Fruit fly (Drosophila melanogaster) whole organism, adult: ENCODE results near the gene CG16890.

Source experiments
- CG11617 ChIP-seq: fragments of 200-800 bp; sonication (Bioruptor generic); optimal IDR thresholded peaks from 2 replicates; lab custom pipeline; 2017; ENCODE audit warnings: mild to moderate bottlenecking, missing biosample characterization, missing genetic modification reagents, missing genetic modification characterization
- CG12768 ChIP-seq: fragments of 200-800 bp; sonication (Bioruptor generic); optimal IDR thresholded peaks from 2 replicates; lab custom pipeline; 2017; ENCODE audit warnings: missing biosample characterization, missing genetic modification characterization, mild to moderate bottlenecking, moderate library complexity, missing genetic modification reagents
- CG14711 ChIP-seq: fragments of 200-800 bp; sonication (Bioruptor generic); optimal IDR thresholded peaks from 2 replicates; lab custom pipeline; 2018; ENCODE audit warnings: missing biosample characterization, mild to moderate bottlenecking, missing genetic modification characterization, moderate library complexity
- CG1620 ChIP-seq: fragments of 200-800 bp; sonication (Bioruptor generic); optimal IDR thresholded peaks from 2 replicates; lab custom pipeline; 2016; ENCODE audit warnings: missing biosample characterization, missing genetic modification characterization
- CG33017 ChIP-seq: fragments of 200-800 bp; sonication (Bioruptor generic); optimal IDR thresholded peaks from 2 replicates; lab custom pipeline; 2018; ENCODE audit warnings: missing biosample characterization, mild to moderate bottlenecking, missing genetic modification characterization, moderate library complexity
- CG5204 ChIP-seq: fragments of 200-800 bp; sonication (Bioruptor generic); optimal IDR thresholded peaks from 2 replicates; lab custom pipeline; 2016; ENCODE audit warnings: missing biosample characterization, missing genetic modification characterization
- CG7045 ChIP-seq: fragments of 200-800 bp; sonication (Bioruptor generic); optimal IDR thresholded peaks from 2 replicates; lab custom pipeline; 2017; ENCODE audit warnings: missing biosample characterization, mild to moderate bottlenecking, missing genetic modification characterization
- CG7101 ChIP-seq: fragments of 200-800 bp; sonication (Bioruptor generic); optimal IDR thresholded peaks from 2 replicates; lab custom pipeline; 2018; ENCODE audit warnings: missing biosample characterization, mild to moderate bottlenecking, missing genetic modification characterization, moderate library complexity
- Clk ChIP-seq: fragments of 200-800 bp; sonication (Bioruptor generic); optimal IDR thresholded peaks from 2 replicates; lab custom pipeline; 2017; ENCODE audit warnings: missing biosample characterization, missing genetic modification characterization
- Crg-1 ChIP-seq: fragments of 200-800 bp; sonication (Bioruptor generic); optimal IDR thresholded peaks from 2 replicates; lab custom pipeline; 2016; ENCODE audit warnings: missing biosample characterization, missing genetic modification characterization
- Hr96 ChIP-seq: fragments of 200-800 bp; sonication (Bioruptor generic); optimal IDR thresholded peaks from 2 replicates; lab custom pipeline; 2016; ENCODE audit warnings: missing biosample characterization, missing genetic modification characterization
- Mnt ChIP-seq: fragments of 200-800 bp; sonication (Bioruptor generic); optimal IDR thresholded peaks from 2 replicates; lab custom pipeline; 2016; ENCODE audit warnings: missing biosample characterization, mild to moderate bottlenecking, missing genetic modification characterization
- bab1 ChIP-seq: fragments of 200-800 bp; sonication (Bioruptor generic); optimal IDR thresholded peaks from 3 replicates; lab custom pipeline; 2019; ENCODE audit warnings: missing biosample characterization, mild to moderate bottlenecking, missing genetic modification characterization, moderate library complexity
- cic ChIP-seq: fragments of 200-800 bp; sonication (Bioruptor generic); optimal IDR thresholded peaks from 2 replicates; lab custom pipeline; 2017; ENCODE audit warnings: missing biosample characterization, mild to moderate bottlenecking, missing genetic modification characterization, moderate library complexity
- cnc ChIP-seq, 2 experiments: fragments of >200 bp; optimal IDR thresholded peaks; 2 replicates each; lab custom pipeline; 2017
- kay ChIP-seq: fragments of 200-800 bp; sonication (Bioruptor generic); peaks from one replicate; lab custom pipeline; 2016; ENCODE audit warnings: missing biosample characterization, missing genetic modification characterization, borderline replicate concordance
- ovo ChIP-seq: fragments of 200-800 bp; sonication (Bioruptor generic); optimal IDR thresholded peaks from 2 replicates; lab custom pipeline; 2016; ENCODE audit warnings: missing biosample characterization, missing genetic modification characterization
- pad ChIP-seq: fragments of 200-800 bp; sonication (Bioruptor generic); optimal IDR thresholded peaks from 3 replicates; lab custom pipeline; 2017; ENCODE audit warnings: missing biosample characterization, missing genetic modification characterization, mild to moderate bottlenecking, moderate library complexity, missing genetic modification reagents
- tj ChIP-seq: fragments of 200-800 bp; sonication (Bioruptor generic); optimal IDR thresholded peaks from 3 replicates; lab custom pipeline; 2017; ENCODE audit warnings: missing biosample characterization, mild to moderate bottlenecking, missing genetic modification characterization, moderate library complexity
- toe ChIP-seq: fragments of 200-800 bp; sonication (Bioruptor generic); optimal IDR thresholded peaks from 2 replicates; lab custom pipeline; 2016; ENCODE audit warnings: missing biosample characterization, missing genetic modification characterization

The CG16890 gene

DNA sequence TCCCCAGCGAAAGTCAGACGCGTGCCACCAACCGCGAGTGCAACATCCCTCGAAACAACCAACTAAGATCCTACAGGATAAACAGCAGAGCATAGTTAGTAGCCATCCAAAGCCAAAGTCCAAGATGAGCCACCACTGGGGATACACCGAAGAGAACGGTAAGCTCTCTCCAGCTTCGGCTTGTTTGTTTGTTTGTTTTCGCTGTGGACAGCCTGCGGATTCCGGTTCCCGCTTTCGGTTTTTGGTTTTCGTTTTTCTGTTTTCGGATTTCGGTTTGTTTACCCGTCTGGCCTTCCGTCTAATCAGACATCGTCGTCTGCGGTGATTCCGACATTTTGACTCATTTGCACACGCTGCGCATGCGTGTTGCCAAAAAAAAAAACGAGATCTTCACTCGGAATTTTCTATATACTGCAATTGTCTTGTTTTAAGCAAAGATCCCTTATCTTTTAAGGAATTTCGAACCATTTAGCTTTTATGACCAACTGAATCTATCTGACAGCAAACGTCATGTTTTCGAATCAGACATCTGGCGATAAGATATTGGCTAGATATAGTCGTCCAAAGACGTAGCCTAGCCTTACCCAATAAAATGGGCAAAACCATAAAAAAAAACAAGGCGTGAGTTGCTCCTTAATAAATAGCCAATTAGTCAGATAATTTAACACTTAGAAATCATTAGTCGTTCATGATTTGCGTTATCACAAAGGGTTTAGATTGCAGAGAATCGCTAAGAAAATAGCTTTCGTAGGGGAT is 19.8 kb upstream of the CG16890 start:
- TF ChIP-seq kay (GFP tag; lab: Kevin White, UChicago), result peak; percentile 90
- TF ChIP-seq CG5204 (GFP tag; lab: Kevin White, UChicago), result no peak

DNA sequence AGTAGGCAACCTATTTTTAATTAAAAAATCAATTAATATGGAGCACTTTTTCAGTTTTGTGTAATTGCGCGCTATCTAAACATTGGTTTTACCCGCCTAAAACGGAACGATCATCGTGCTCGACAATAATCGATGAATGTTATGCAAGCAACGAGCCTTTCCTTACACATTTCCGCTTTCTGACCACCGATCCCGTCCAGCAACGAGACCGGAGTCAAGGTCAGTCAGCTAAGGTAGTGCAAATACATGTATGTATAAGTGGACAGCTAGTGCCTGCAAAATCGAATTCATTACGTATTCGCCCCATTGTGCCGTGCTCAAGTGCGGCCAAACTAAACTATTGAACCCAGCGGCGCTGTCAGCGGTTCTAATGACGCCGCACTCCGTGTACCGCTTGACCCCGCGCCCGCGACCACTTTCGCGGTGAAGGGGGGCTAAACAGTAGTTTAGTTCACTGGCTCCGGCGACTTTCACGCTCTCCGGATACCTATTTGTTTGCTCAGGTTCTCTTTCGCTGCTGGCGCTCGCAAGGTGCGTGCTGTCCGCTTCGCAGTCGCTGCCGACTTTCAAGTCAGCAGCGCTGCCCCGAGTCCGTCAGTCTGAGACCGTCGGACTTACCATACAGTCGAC is 19.0 kb upstream of the CG16890 start, which contains the start of gene CAH1:
CAH1 (plus strand) TSS at position 595 of the 630 bp plus-strand sequence.
- TF ChIP-seq CG5204 (GFP tag; lab: Kevin White, UChicago), result no peak
- peak; percentile 11 for TF ChIP-seq Mnt
- peak in 1 of 2 experiments; percentile 37 for TF ChIP-seq cnc (optimal IDR thresholded peaks at IDR 0.05; lab: Kevin White, UChicago)
- TF ChIP-seq CG33017, result peak; percentile 1
- no peak for TF ChIP-seq CG7045 (GFP tag; lab: Kevin White, UChicago)
- no peak for TF ChIP-seq CG11617 (GFP tag; lab: Kevin White, UChicago)
- peak; percentile 32 for TF ChIP-seq tj
- TF ChIP-seq Clk (GFP tag; lab: Kevin White, UChicago), result no peak
- TF ChIP-seq CG12768 (GFP tag; lab: Kevin White, UChicago), result peak; percentile 70
- TF ChIP-seq pad (GFP tag; lab: Kevin White, UChicago), result no peak
- no peak for TF ChIP-seq Hr96 (GFP tag; lab: Kevin White, UChicago)
- no peak for TF ChIP-seq CG7101 (tag; lab: Kevin White, UChicago)
- TF ChIP-seq CG14711 (tag; lab: Kevin White, UChicago), result no peak
- no peak for TF ChIP-seq toe (GFP tag; lab: Kevin White, UChicago)
- no peak for TF ChIP-seq CG1620 (GFP tag; lab: Kevin White, UChicago)
- TF ChIP-seq cic (GFP tag; lab: Kevin White, UChicago), result peak; percentile 52
- no peak for TF ChIP-seq kay (GFP tag; lab: Kevin White, UChicago)
- no peak for TF ChIP-seq Crg-1 (GFP tag; lab: Kevin White, UChicago)
- no peak for TF ChIP-seq bab1 (GFP tag; lab: Kevin White, UChicago)
- peak; percentile 23 for TF ChIP-seq ovo (GFP tag; lab: Kevin White, UChicago)

DNA sequence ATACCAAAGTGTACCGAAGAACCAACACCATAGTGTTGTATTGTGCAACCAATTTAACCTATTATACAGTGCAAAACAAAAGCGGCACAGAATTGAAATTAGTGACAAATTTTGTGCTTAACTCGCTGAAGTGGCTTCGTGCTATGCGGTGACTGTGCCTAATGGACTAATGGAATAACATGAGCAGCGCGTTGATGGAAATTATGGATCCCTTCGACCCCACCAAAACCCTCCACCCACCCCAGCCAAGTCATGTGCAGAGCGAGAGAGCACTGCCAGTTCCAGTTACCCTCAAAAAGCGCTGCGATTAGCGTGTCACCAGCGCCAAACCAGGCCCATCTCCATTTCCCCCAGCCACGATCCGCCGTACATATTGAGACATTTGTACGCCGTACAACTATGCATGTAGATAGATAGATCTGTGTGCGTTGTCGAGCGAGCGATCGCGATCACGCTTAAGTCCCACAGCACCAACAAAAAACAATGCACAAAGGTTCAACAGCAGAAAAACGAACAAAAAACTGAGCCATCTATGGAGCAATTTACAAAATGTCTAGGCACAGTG is 18.0 kb upstream of the CG16890 start:
- TF ChIP-seq CG1620 (GFP tag; lab: Kevin White, UChicago) (no peak), pad (GFP tag; lab: Kevin White, UChicago) (no peak), cic (GFP tag; lab: Kevin White, UChicago) (peak; percentile 51), tj (no peak), kay (GFP tag; lab: Kevin White, UChicago) (no peak), ovo (GFP tag; lab: Kevin White, UChicago) (no peak), CG5204 (GFP tag; lab: Kevin White, UChicago) (no peak), Mnt (peak; percentile 35), cnc (optimal IDR thresholded peaks at IDR 0.05; lab: Kevin White, UChicago) (no peak), Crg-1 (GFP tag; lab: Kevin White, UChicago) (no peak), CG11617 (GFP tag; lab: Kevin White, UChicago) (no peak), CG33017 (no peak), bab1 (GFP tag; lab: Kevin White, UChicago) (no peak), CG7045 (GFP tag; lab: Kevin White, UChicago) (no peak), CG12768 (GFP tag; lab: Kevin White, UChicago) (peak; percentile 58), Hr96 (GFP tag; lab: Kevin White, UChicago) (no peak), CG14711 (tag; lab: Kevin White, UChicago) (no peak), Clk (GFP tag; lab: Kevin White, UChicago) (no peak), CG7101 (tag; lab: Kevin White, UChicago) (no peak), toe (GFP tag; lab: Kevin White, UChicago) (no peak)

- TF ChIP-seq toe (GFP tag; lab: Kevin White, UChicago), result no peak
- no peak for TF ChIP-seq Mnt
- TF ChIP-seq CG14711 (tag; lab: Kevin White, UChicago), result no peak
- TF ChIP-seq cic (GFP tag; lab: Kevin White, UChicago), result peak; percentile 60
- TF ChIP-seq ovo (GFP tag; lab: Kevin White, UChicago), result no peak
- TF ChIP-seq CG33017, result peak; percentile 40
- TF ChIP-seq Crg-1 (GFP tag; lab: Kevin White, UChicago), result peak; percentile 12
- peak; percentile 47 for TF ChIP-seq CG7045 (GFP tag; lab: Kevin White, UChicago)
- TF ChIP-seq bab1 (GFP tag; lab: Kevin White, UChicago), result no peak
- TF ChIP-seq CG12768 (GFP tag; lab: Kevin White, UChicago), result peak; percentile 16
- no peak for TF ChIP-seq Hr96 (GFP tag; lab: Kevin White, UChicago)
- no peak for TF ChIP-seq tj
- TF ChIP-seq Clk (GFP tag; lab: Kevin White, UChicago), result no peak
- TF ChIP-seq cnc (optimal IDR thresholded peaks at IDR 0.05; lab: Kevin White, UChicago), result no peak
- no peak for TF ChIP-seq CG11617 (GFP tag; lab: Kevin White, UChicago)
- TF ChIP-seq pad (GFP tag; lab: Kevin White, UChicago), result no peak
- no peak for TF ChIP-seq CG5204 (GFP tag; lab: Kevin White, UChicago)
- TF ChIP-seq CG1620 (GFP tag; lab: Kevin White, UChicago), result no peak
- peak; percentile 61 for TF ChIP-seq CG7101 (tag; lab: Kevin White, UChicago)
- no peak for TF ChIP-seq kay (GFP tag; lab: Kevin White, UChicago)
These were observed 17.0 kb upstream of the CG16890 start for dm6 chr2L:13801166-13801565.

DNA sequence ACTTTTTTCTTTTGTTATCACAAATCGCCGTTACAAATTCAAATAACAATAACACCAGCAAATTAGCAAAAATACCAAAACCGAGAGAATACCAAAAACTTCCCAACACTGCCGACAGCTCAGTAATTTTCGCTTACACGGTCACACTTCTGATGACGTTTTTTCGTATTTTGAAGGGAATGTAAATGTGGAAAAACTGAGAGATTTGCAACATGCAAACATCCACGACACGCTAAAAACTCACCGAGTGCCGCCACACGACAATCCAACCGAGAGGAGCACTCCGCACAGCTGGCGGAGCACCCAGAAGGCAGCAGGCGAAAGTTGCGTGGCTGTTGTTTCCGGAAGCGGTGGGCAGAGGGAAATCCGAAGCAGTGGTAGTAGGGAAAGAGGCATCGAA is 9.3 kb upstream of the CG16890 start, which contains the start of gene Sec71:
Sec71 (plus strand) TSS at position 117 of the 400 bp plus-strand sequence.
- TF ChIP-seq CG7101 (tag; lab: Kevin White, UChicago), result peak; percentile 33
- TF ChIP-seq cic (GFP tag; lab: Kevin White, UChicago), result peak; percentile 2
- TF ChIP-seq bab1 (GFP tag; lab: Kevin White, UChicago), result peak; percentile 52
- TF ChIP-seq Mnt, result no peak
- TF ChIP-seq tj, result peak; percentile 37
